Fruit fly (Drosophila melanogaster) whole organism, pupa: Measurements from ENCODE around the gene Gs1l.
A peak's percentile ranks its signal among the peaks of the same experiment; 100 is the strongest.

Experiments
- CG10348 ChIP-seq: fragments of 200-800 bp; sonication (Bioruptor generic); IDR thresholded peaks from 2 replicates; pipeline ENCODE4 v1.3.6; 2022; ENCODE audit warnings: missing biosample characterization, missing genetic modification characterization
- CG12605 ChIP-seq: fragments of 200-800 bp; sonication (Bioruptor generic); IDR thresholded peaks from 2 replicates; pipeline ENCODE4 v1.3.6; 2022; ENCODE audit warnings: missing biosample characterization, missing genetic modification characterization
- CG15710 ChIP-seq: fragments of 200-800 bp; sonication (Bioruptor generic); optimal IDR thresholded peaks from 2 replicates; lab custom pipeline; 2018; ENCODE audit warnings: missing biosample characterization, mild to moderate bottlenecking, missing genetic modification characterization, moderate library complexity
- CG17806 ChIP-seq: fragments of 200-800 bp; sonication (Bioruptor generic); optimal IDR thresholded peaks from 2 replicates; lab custom pipeline; 2018; ENCODE audit warnings: missing biosample characterization, mild to moderate bottlenecking, missing genetic modification characterization, moderate library complexity
- CG32121 ChIP-seq: fragments of 200-800 bp; sonication (Bioruptor generic); IDR thresholded peaks from 2 replicates; pipeline ENCODE4 v1.3.6; 2022; ENCODE audit warnings: missing biosample characterization, missing genetic modification characterization
- CG34367 ChIP-seq: fragments of 200-800 bp; sonication (Bioruptor generic); optimal IDR thresholded peaks from 2 replicates; lab custom pipeline; 2018; ENCODE audit warnings: missing biosample characterization, mild to moderate bottlenecking, missing genetic modification characterization
- CG8159 ChIP-seq: fragments of 200-800 bp; sonication (Bioruptor generic); optimal IDR thresholded peaks from 3 replicates; lab custom pipeline; 2018; ENCODE audit warnings: missing biosample characterization, mild to moderate bottlenecking, missing genetic modification characterization, moderate library complexity
- Pif1A ChIP-seq: fragments of 200-800 bp; sonication (Bioruptor generic); optimal IDR thresholded peaks from 3 replicates; lab custom pipeline; 2016; ENCODE audit warnings: missing biosample characterization, missing genetic modification characterization
- Snoo ChIP-seq: fragments of 200-800 bp; sonication (Bioruptor generic); optimal IDR thresholded peaks from 3 replicates; lab custom pipeline; 2017; ENCODE audit warnings: missing biosample characterization, mild to moderate bottlenecking, missing genetic modification characterization, inconsistent platforms
- rn ChIP-seq: fragments of 200-800 bp; sonication (Bioruptor generic); IDR thresholded peaks from 2 replicates; pipeline ENCODE4 v1.3.6; 2022; ENCODE audit warnings: missing biosample characterization, missing genetic modification characterization

DNA sequence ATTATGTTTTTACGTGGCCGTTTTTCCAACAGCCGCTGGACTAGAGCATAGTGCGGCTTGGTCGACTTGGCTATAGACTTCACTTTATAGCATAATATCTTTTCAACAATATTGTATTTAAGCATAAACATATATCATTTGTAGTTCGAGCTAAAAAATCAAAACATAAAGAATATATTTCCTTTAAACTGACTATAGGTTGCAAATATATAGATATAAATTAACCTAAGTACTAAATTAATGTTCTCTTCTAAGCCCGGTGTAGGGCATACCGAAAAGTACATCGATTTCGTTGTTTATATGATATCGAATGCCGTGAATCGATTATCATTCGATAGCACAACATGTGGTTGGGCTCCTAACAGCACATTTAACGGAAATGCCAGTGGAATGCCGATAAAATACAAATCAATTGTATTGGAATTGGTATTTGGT is 8.0 kb downstream of the Gs1l start, which contains the start of gene MFS18:
- peak; percentile 98 for TF ChIP-seq CG12605 (GFP tag; lab: Robert Waterston, UW)
- peak; percentile 99 for TF ChIP-seq CG32121 (GFP tag; lab: Robert Waterston, UW)
- peak; percentile 81 for TF ChIP-seq CG10348 (GFP tag; lab: Robert Waterston, UW)
- TF ChIP-seq rn (GFP tag; lab: Robert Waterston, UW) = peak; percentile 98
- peak; percentile 99 for TF ChIP-seq CG8159 (tag; lab: Kevin White, UChicago)
- TF ChIP-seq Snoo (tag; lab: Kevin White, UChicago) = peak; percentile 97
- peak; percentile 90 for TF ChIP-seq CG15710 (tag; lab: Kevin White, UChicago)
- TF ChIP-seq CG34367 (tag; lab: Kevin White, UChicago) = peak; percentile 88
- no peak for TF ChIP-seq Pif1A (GFP tag; lab: Kevin White, UChicago)
- peak; percentile 100 for TF ChIP-seq CG17806 (tag; lab: Kevin White, UChicago)
